Worm (Caenorhabditis elegans) whole organism, L4 larva: ENCODE measurements around the gene pgam-5.
A peak's percentile ranks its signal among the peaks of the same experiment; 100 is the strongest.

Source experiments
- F10B5.3 ChIP-seq: sonication (generic microtip); optimal IDR thresholded peaks from 2 replicates; lab custom pipeline; 2016; ENCODE audit warnings: mild to moderate bottlenecking, missing genetic modification characterization, missing compliant biosample characterization
- F49E8.2 ChIP-seq: sonication (generic microtip); optimal IDR thresholded peaks from 2 replicates; lab custom pipeline; 2016; ENCODE audit warnings: missing compliant biosample characterization, mild to moderate bottlenecking, missing genetic modification characterization, borderline replicate concordance
- T26A8.4 ChIP-seq: fragments of 200-800 bp; sonication (Bioruptor generic); IDR thresholded peaks from 2 replicates; pipeline ENCODE4 v1.3.6; 2022; ENCODE audit warnings: missing genetic modification characterization, missing compliant biosample characterization
- Y48G9A.11 ChIP-seq: fragments of 200-800 bp; sonication (Bioruptor generic); IDR thresholded peaks from 2 replicates; pipeline ENCODE4 v1.3.6; 2022; ENCODE audit warnings: missing genetic modification reagents, missing genetic modification characterization, missing compliant biosample characterization
- ZK337.2 ChIP-seq: fragments of 200-800 bp; sonication (Bioruptor generic); IDR thresholded peaks from 2 replicates; pipeline ENCODE4 v1.3.6; 2022; ENCODE audit warnings: missing genetic modification reagents, missing genetic modification characterization, missing compliant biosample characterization
- aha-1 ChIP-seq: fragments of 150-350 bp; peaks from one replicate; lab custom pipeline; 2014; ENCODE audit warnings: missing biosample characterization, missing genetic modification characterization
- ama-1 ChIP-seq: fragments of 150-350 bp; optimal IDR thresholded peaks from 2 replicates; lab custom pipeline; 2014; ENCODE audit warnings: inconsistent platforms, mixed read lengths
- attf-4 ChIP-seq: sonication (generic microtip); optimal IDR thresholded peaks from 3 replicates; lab custom pipeline; 2017; ENCODE audit warnings: missing biosample characterization, missing genetic modification characterization
- cey-2 ChIP-seq: sonication (generic microtip); optimal IDR thresholded peaks from 3 replicates; lab custom pipeline; 2017; ENCODE audit warnings: missing genetic modification characterization, mild to moderate bottlenecking, missing compliant biosample characterization, antibody characterized with exemption, borderline replicate concordance; ENCODE audit not compliant: insufficient read depth
- ctbp-1 ChIP-seq: fragments of 200-800 bp; sonication (Bioruptor generic); IDR thresholded peaks from 2 replicates; pipeline ENCODE4 v1.3.6; 2022; ENCODE audit warnings: missing genetic modification reagents, missing genetic modification characterization, missing compliant biosample characterization
- dmd-6 ChIP-seq: fragments of 200-800 bp; sonication (Bioruptor generic); IDR thresholded peaks from 2 replicates; pipeline ENCODE4 v1.3.6; 2022; ENCODE audit warnings: missing genetic modification reagents, missing genetic modification characterization, missing compliant biosample characterization
- dmd-9 ChIP-seq: fragments of 200-800 bp; sonication (Bioruptor generic); IDR thresholded peaks from 2 replicates; pipeline ENCODE4 v1.3.6; 2022; ENCODE audit warnings: missing genetic modification reagents, missing genetic modification characterization, missing compliant biosample characterization
- lim-7 ChIP-seq: fragments of 200-800 bp; sonication (Bioruptor generic); IDR thresholded peaks from 2 replicates; pipeline ENCODE4 v1.3.6; 2022; ENCODE audit warnings: missing genetic modification characterization, missing compliant biosample characterization
- lin-1 ChIP-seq: fragments of 200-800 bp; sonication (Bioruptor generic); IDR thresholded peaks from 2 replicates; pipeline ENCODE4 v1.3.6; 2022; ENCODE audit warnings: missing genetic modification reagents, missing genetic modification characterization, missing compliant biosample characterization
- lin-13 ChIP-seq: fragments of 150-350 bp; optimal IDR thresholded peaks from 2 replicates; lab custom pipeline; 2014; ENCODE audit warnings: missing biosample characterization, missing genetic modification reagents, missing genetic modification characterization
- lin-29 ChIP-seq: fragments of 200-800 bp; sonication (Bioruptor generic); IDR thresholded peaks from 2 replicates; pipeline ENCODE4 v1.3.6; 2022; ENCODE audit warnings: missing genetic modification reagents, missing genetic modification characterization, missing compliant biosample characterization
- lin-38 ChIP-seq: fragments of 200-800 bp; sonication (Bioruptor generic); IDR thresholded peaks from 2 replicates; pipeline ENCODE4 v1.3.6; 2022; ENCODE audit warnings: missing genetic modification reagents, missing genetic modification characterization, missing compliant biosample characterization
- lin-39 ChIP-seq: fragments of 150-350 bp; optimal IDR thresholded peaks from 2 replicates; lab custom pipeline; 2014; ENCODE audit warnings: missing biosample characterization, missing genetic modification reagents, missing genetic modification characterization
- madf-9 ChIP-seq: fragments of 200-800 bp; sonication (Bioruptor generic); conservative IDR thresholded peaks from 2 replicates; pipeline ENCODE4 v1.3.6; 2022; ENCODE audit warnings: missing genetic modification reagents, missing genetic modification characterization, missing compliant biosample characterization
- mdl-1 ChIP-seq, 2 experiments: fragments of 150-350 bp in 1 of 2; sonication (generic microtip) in 1 of 2; optimal IDR thresholded peaks; 2 replicates each; lab custom pipeline; 2014 to 2017; ENCODE audit warnings: missing biosample characterization in 2 of 2, missing genetic modification characterization in 2 of 2
- mxl-2 ChIP-seq: fragments of 200-800 bp; sonication (Bioruptor generic); conservative IDR thresholded peaks from 2 replicates; pipeline ENCODE4 v1.3.6; 2022; ENCODE audit warnings: missing genetic modification reagents, missing genetic modification characterization, missing compliant biosample characterization
- mxl-3 ChIP-seq: fragments of 200-800 bp; sonication (Bioruptor generic); optimal IDR thresholded peaks from 2 replicates; lab custom pipeline; 2018; ENCODE audit warnings: mild to moderate bottlenecking, missing genetic modification characterization, missing compliant biosample characterization
- nhr-237 ChIP-seq: sonication (generic microtip); optimal IDR thresholded peaks from 2 replicates; lab custom pipeline; 2017; ENCODE audit warnings: missing biosample characterization, missing genetic modification characterization
- nhr-28 ChIP-seq: fragments of 150-350 bp; optimal IDR thresholded peaks from 2 replicates; lab custom pipeline; 2014; ENCODE audit warnings: missing biosample characterization, missing genetic modification characterization
- nhr-42 ChIP-seq: fragments of 200-800 bp; sonication (Bioruptor generic); IDR thresholded peaks from 2 replicates; pipeline ENCODE4 v1.3.6; 2022; ENCODE audit warnings: missing genetic modification characterization, missing compliant biosample characterization
- nhr-77 ChIP-seq: fragments of 150-350 bp; optimal IDR thresholded peaks from 2 replicates; lab custom pipeline; 2014; ENCODE audit warnings: missing biosample characterization, missing genetic modification characterization
- pha-4 ChIP-seq, 2 experiments: fragments of 150-350 bp in 1 of 2; fragments of 200-800 bp in 1 of 2; sonication (Bioruptor generic) in 1 of 2; IDR thresholded peaks in 1 of 2; optimal IDR thresholded peaks in 1 of 2; 2 replicates each; pipeline versions ENCODE4 v1.3.6 to Lab custom; 2014 to 2022; ENCODE audit warnings: missing genetic modification characterization in 2 of 2, missing genetic modification reagents in 2 of 2, missing biosample characterization in 1 of 2, missing compliant biosample characterization in 1 of 2
- sdz-12 ChIP-seq: fragments of 200-800 bp; sonication (Bioruptor generic); optimal IDR thresholded peaks from 2 replicates; lab custom pipeline; 2018; ENCODE audit warnings: mild to moderate bottlenecking, missing genetic modification characterization, missing compliant biosample characterization
- skn-1 ChIP-seq: fragments of 150-350 bp; optimal IDR thresholded peaks from 2 replicates; lab custom pipeline; 2014; ENCODE audit warnings: missing biosample characterization, missing genetic modification characterization
- spr-3 ChIP-seq: fragments of 200-800 bp; sonication (Bioruptor generic); optimal IDR thresholded peaks from 2 replicates; lab custom pipeline; 2018; ENCODE audit warnings: mild to moderate bottlenecking, missing genetic modification characterization, missing compliant biosample characterization
- tag-97 ChIP-seq: fragments of 200-800 bp; sonication (Bioruptor generic); IDR thresholded peaks from 2 replicates; pipeline ENCODE4 v1.3.6; 2022; ENCODE audit warnings: missing genetic modification characterization, missing compliant biosample characterization
- tra-1 ChIP-seq: fragments of 200-800 bp; sonication (Bioruptor generic); IDR thresholded peaks from 2 replicates; pipeline ENCODE4 v1.3.6; 2022; ENCODE audit warnings: missing genetic modification reagents, missing genetic modification characterization, missing compliant biosample characterization
- unc-39 ChIP-seq: sonication (generic microtip); optimal IDR thresholded peaks from 2 replicates; lab custom pipeline; 2017; ENCODE audit warnings: missing biosample characterization, missing genetic modification characterization
- vab-7 ChIP-seq: fragments of 200-800 bp; sonication (Bioruptor generic); IDR thresholded peaks from 2 replicates; pipeline ENCODE4 v1.3.6; 2022; ENCODE audit warnings: missing genetic modification reagents, missing genetic modification characterization, missing compliant biosample characterization

pgam-5 gene

ce11 chrII:7554716-7555247, 43.8 kb downstream of the pgam-5 start (continued):
- TF ChIP-seq pha-4 (GFP tag; IDR thresholded peaks at IDR 0.05; lab: Robert Waterston, UW), result no peak
- TF ChIP-seq pha-4 (tag; optimal IDR thresholded peaks at IDR 0.05; lab: Kevin White, UChicago), result no peak
- TF ChIP-seq ama-1 (lab: Kevin White, UChicago), result no peak
- TF ChIP-seq Y48G9A.11 (GFP tag; lab: Robert Waterston, UW), result no peak
- no peak for TF ChIP-seq ZK337.2
- TF ChIP-seq mxl-2 (GFP tag; lab: Robert Waterston, UW), result no peak
- TF ChIP-seq dmd-9 (GFP tag; lab: Robert Waterston, UW), result no peak
- TF ChIP-seq mdl-1 (tag; optimal IDR thresholded peaks at IDR 0.05; lab: Kevin White, UChicago), result peak in 1 of 2 experiments; percentile 81
- TF ChIP-seq F49E8.2 (tag; lab: Kevin White, UChicago), result no peak
- TF ChIP-seq sdz-12 (GFP tag; lab: Kevin White, UChicago), result no peak
- TF ChIP-seq lin-13, result no peak
- no peak for TF ChIP-seq tag-97 (GFP tag; lab: Robert Waterston, UW)
- no peak for TF ChIP-seq skn-1 (tag; lab: Kevin White, UChicago)
- no peak for TF ChIP-seq spr-3 (GFP tag; lab: Kevin White, UChicago)
- TF ChIP-seq lin-39 (tag; lab: Kevin White, UChicago), result no peak
- 0 out of 2 replicates have a peak, but pooled peaks have one; percentile 20 for TF ChIP-seq nhr-42 (GFP tag; lab: Robert Waterston, UW)
- no peak for TF ChIP-seq cey-2 (tag; lab: Kevin White, UChicago)
- no peak for TF ChIP-seq ctbp-1 (GFP tag; lab: Robert Waterston, UW)
- peak; percentile 68 for TF ChIP-seq tra-1 (GFP tag; lab: Robert Waterston, UW)
- TF ChIP-seq lin-29 (GFP tag; lab: Robert Waterston, UW), result no peak
- TF ChIP-seq T26A8.4 (GFP tag; lab: Robert Waterston, UW), result no peak
- peak; percentile 88 for TF ChIP-seq nhr-28
- TF ChIP-seq attf-4, result no peak
- peak; percentile 31 for TF ChIP-seq mxl-3 (GFP tag; lab: Kevin White, UChicago)
- TF ChIP-seq lin-1, result peak; percentile 84
- no peak for TF ChIP-seq F10B5.3 (tag; lab: Kevin White, UChicago)
- TF ChIP-seq madf-9 (GFP tag; lab: Robert Waterston, UW), result 0 out of 2 replicates have a peak, but pooled peaks have one; percentile 30
- peak; percentile 78 for TF ChIP-seq nhr-77 (tag; lab: Kevin White, UChicago)
- no peak for TF ChIP-seq unc-39 (tag; lab: Kevin White, UChicago)
- TF ChIP-seq nhr-237 (tag; lab: Kevin White, UChicago), result no peak
- no peak for TF ChIP-seq lin-38

- TF ChIP-seq lim-7 (GFP tag; lab: Robert Waterston, UW) (no peak), aha-1 (tag; lab: Kevin White, UChicago) (peak; percentile 19), nhr-28 (no peak)
Observed at ce11 chrII:7553806-7554205, 44.7 kb downstream of the pgam-5 start, which contains the start of gene ZK1290.10. ZK1290.10 (minus strand) TSS chrII:7553906.

DNA sequence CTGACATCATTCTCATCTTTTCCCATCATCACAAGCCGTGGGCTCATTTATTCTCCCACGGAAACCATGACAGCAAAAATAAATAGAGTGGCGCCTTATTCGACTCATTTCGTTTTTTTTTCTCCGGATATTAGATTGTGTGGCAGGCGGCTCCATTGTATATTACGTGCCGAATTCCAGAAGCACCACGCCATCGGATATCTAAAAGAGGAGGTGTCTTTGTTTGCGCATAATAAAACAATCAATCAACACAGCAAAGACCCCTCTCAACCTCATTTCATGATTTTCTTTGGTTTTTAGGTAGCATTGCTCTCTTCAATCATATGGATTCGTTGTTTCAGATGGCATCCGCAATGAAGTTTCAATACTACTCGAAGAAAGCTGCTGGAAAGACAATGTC, 49.5 kb downstream of the pgam-5 start, which contains the start of gene tph-1:
Gene tph-1, plus strand, starts transcription at position 301 of the 400 bp plus-strand sequence.
- TF ChIP-seq dmd-6, result no peak

ce11 chrII:7548044-7548443, 50.5 kb downstream of the pgam-5 start, which contains the start of gene fbxa-224:
fbxa-224 (minus strand) TSS chrII:7548144.
- TF ChIP-seq vab-7 (GFP tag; lab: Robert Waterston, UW) (no peak), sdz-12 (GFP tag; lab: Kevin White, UChicago) (no peak)
